Fruit fly (Drosophila melanogaster) whole organism, embryonic: Measurements from ENCODE around the gene CG9961.

ENCODE experiments used
- ATbp ChIP-seq: fragments of 200-800 bp; sonication (Bioruptor generic); optimal IDR thresholded peaks from 2 replicates; lab custom pipeline; 2017; ENCODE audit warnings: missing biosample characterization, mild to moderate bottlenecking, missing genetic modification characterization, missing genetic modification reagents
- Antp ChIP-seq: fragments of 200-800 bp; sonication (Bioruptor generic); optimal IDR thresholded peaks from 3 replicates; lab custom pipeline; 2016; ENCODE audit warnings: missing biosample characterization, missing genetic modification characterization
- Asciz ChIP-seq: fragments of 200-800 bp; sonication (Bioruptor generic); optimal IDR thresholded peaks from 2 replicates; lab custom pipeline; 2017; ENCODE audit warnings: missing biosample characterization, mild to moderate bottlenecking, missing genetic modification characterization, missing genetic modification reagents
- BtbVII ChIP-seq: fragments of 200-800 bp; sonication (Bioruptor generic); optimal IDR thresholded peaks from 3 replicates; lab custom pipeline; 2017; ENCODE audit warnings: missing biosample characterization, mild to moderate bottlenecking, missing genetic modification characterization
- CG10267 ChIP-seq: fragments of 200-800 bp; sonication (Bioruptor generic); optimal IDR thresholded peaks from 2 replicates; lab custom pipeline; 2018; ENCODE audit warnings: missing biosample characterization, mild to moderate bottlenecking, missing genetic modification characterization, moderate library complexity
- CG10366 ChIP-seq: fragments of 200-800 bp; sonication (Bioruptor generic); IDR thresholded peaks from 2 replicates; pipeline ENCODE4 v1.3.6; 2022; ENCODE audit warnings: missing biosample characterization, missing genetic modification characterization
- CG11093 ChIP-seq: fragments of 200-800 bp; sonication (Bioruptor generic); IDR thresholded peaks from 3 replicates; pipeline ENCODE4 v1.3.6; 2022; ENCODE audit warnings: missing biosample characterization, missing genetic modification characterization
- CG11398 ChIP-seq: fragments of 200-800 bp; sonication (Bioruptor generic); optimal IDR thresholded peaks from 2 replicates; lab custom pipeline; 2016; ENCODE audit warnings: missing biosample characterization, missing genetic modification characterization
- CG12299 ChIP-seq: fragments of 200-800 bp; sonication (Bioruptor generic); optimal IDR thresholded peaks from 2 replicates; lab custom pipeline; 2018; ENCODE audit warnings: missing biosample characterization, mild to moderate bottlenecking, missing genetic modification characterization
- CG13123 ChIP-seq: fragments of 200-800 bp; sonication (Bioruptor generic); optimal IDR thresholded peaks from 2 replicates; lab custom pipeline; 2016; ENCODE audit warnings: missing biosample characterization, missing genetic modification characterization
- CG17829 ChIP-seq: fragments of 200-800 bp; optimal IDR thresholded peaks from 2 replicates; lab custom pipeline; 2019; ENCODE audit warnings: missing biosample characterization, mild to moderate bottlenecking, missing genetic modification characterization, moderate library complexity
- CG18262 ChIP-seq: fragments of 200-800 bp; optimal IDR thresholded peaks from 3 replicates; lab custom pipeline; 2019; ENCODE audit warnings: missing biosample characterization, mild to moderate bottlenecking, missing genetic modification characterization, moderate library complexity
- CG18599 ChIP-seq: fragments of 200-800 bp; sonication (Bioruptor generic); optimal IDR thresholded peaks from 3 replicates; lab custom pipeline; 2017; ENCODE audit warnings: missing biosample characterization, missing genetic modification characterization, mild to moderate bottlenecking, moderate library complexity, missing genetic modification reagents
- CG31441 ChIP-seq: fragments of 200-800 bp; sonication (Bioruptor generic); IDR thresholded peaks from 2 replicates; pipeline ENCODE4 v1.3.6; 2022; ENCODE audit warnings: missing biosample characterization, missing genetic modification characterization
- CG3281 ChIP-seq: fragments of 200-800 bp; sonication (Bioruptor generic); optimal IDR thresholded peaks from 3 replicates; lab custom pipeline; 2017; ENCODE audit warnings: missing biosample characterization, mild to moderate bottlenecking, missing genetic modification characterization
- CG34376 ChIP-seq: fragments of 200-800 bp; sonication (Bioruptor generic); optimal IDR thresholded peaks from 2 replicates; lab custom pipeline; 2018; ENCODE audit warnings: missing biosample characterization, mild to moderate bottlenecking, missing genetic modification characterization
- CG3995 ChIP-seq: fragments of 200-800 bp; sonication (Bioruptor generic); optimal IDR thresholded peaks from 3 replicates; lab custom pipeline; 2016; ENCODE audit warnings: missing biosample characterization, missing genetic modification characterization
- CG42726 ChIP-seq: fragments of 200-800 bp; sonication (Bioruptor generic); IDR thresholded peaks from 2 replicates; pipeline ENCODE4 v1.3.6; 2022; ENCODE audit warnings: missing biosample characterization, missing genetic modification characterization; ENCODE audit not compliant: partially characterized antibody
- CG4328 ChIP-seq: fragments of 200-800 bp; sonication (Bioruptor generic); optimal IDR thresholded peaks from 3 replicates; lab custom pipeline; 2017; ENCODE audit warnings: missing biosample characterization, missing genetic modification reagents, missing genetic modification characterization
- CG6765 ChIP-seq: fragments of 200-800 bp; sonication (Bioruptor generic); optimal IDR thresholded peaks from 3 replicates; lab custom pipeline; 2017; ENCODE audit warnings: missing biosample characterization, mild to moderate bottlenecking, missing genetic modification characterization
- CG6813 ChIP-seq: fragments of 200-800 bp; sonication (Bioruptor generic); optimal IDR thresholded peaks from 2 replicates; lab custom pipeline; 2017; ENCODE audit warnings: missing biosample characterization, missing genetic modification characterization, mild to moderate bottlenecking, moderate library complexity, missing genetic modification reagents
- Dek ChIP-seq: fragments of 200-800 bp; sonication (Bioruptor generic); optimal IDR thresholded peaks from 3 replicates; lab custom pipeline; 2019; ENCODE audit warnings: missing biosample characterization, mild to moderate bottlenecking, missing genetic modification characterization, moderate library complexity
- Dref ChIP-seq: fragments of 200-800 bp; sonication (Bioruptor generic); IDR thresholded peaks from 2 replicates; pipeline ENCODE4 v1.3.6; 2022; ENCODE audit warnings: missing biosample characterization, missing genetic modification characterization
- E2f1 ChIP-seq: fragments of 200-800 bp; sonication (Bioruptor generic); IDR thresholded peaks from 2 replicates; pipeline ENCODE4 v1.3.6; 2022; ENCODE audit warnings: missing biosample characterization, missing genetic modification characterization
- Hmr ChIP-seq: fragments of 200-800 bp; sonication (Bioruptor generic); optimal IDR thresholded peaks from 3 replicates; lab custom pipeline; 2017; ENCODE audit warnings: mild to moderate bottlenecking, missing biosample characterization, missing genetic modification reagents, missing genetic modification characterization
- Hmx ChIP-seq: fragments of 200-800 bp; sonication (Bioruptor generic); optimal IDR thresholded peaks from 2 replicates; lab custom pipeline; 2016; ENCODE audit warnings: missing biosample characterization, missing genetic modification characterization
- Hr51 ChIP-seq, 2 experiments: fragments of 200-800 bp; sonication (Bioruptor generic); optimal IDR thresholded peaks; 2 replicates in 1 of 2; 3 replicates in 1 of 2; lab custom pipeline; 2016 to 2018; ENCODE audit warnings: missing biosample characterization in 2 of 2, missing genetic modification characterization in 2 of 2, mild to moderate bottlenecking in 1 of 2, moderate library complexity in 1 of 2
- Hr78 ChIP-seq, 2 experiments: fragments of 200-800 bp in 1 of 2; fragments of >200 bp in 1 of 2; sonication (Bioruptor generic) in 1 of 2; optimal IDR thresholded peaks; 2 replicates each; lab custom pipeline; 2017 to 2019; ENCODE audit warnings: missing biosample characterization in 2 of 2, missing genetic modification characterization in 2 of 2, mild to moderate bottlenecking in 1 of 2, moderate library complexity in 1 of 2
- Spps ChIP-seq: fragments of 200-800 bp; sonication (Bioruptor generic); optimal IDR thresholded peaks from 2 replicates; lab custom pipeline; 2018; ENCODE audit warnings: missing biosample characterization, mild to moderate bottlenecking, missing genetic modification characterization
- Sry-β ChIP-seq: fragments of 200-800 bp; sonication (Bioruptor generic); optimal IDR thresholded peaks from 2 replicates; lab custom pipeline; 2018; ENCODE audit warnings: missing biosample characterization, mild to moderate bottlenecking, missing genetic modification characterization, moderate library complexity
- Sry-δ ChIP-seq: fragments of 200-800 bp; sonication (Bioruptor generic); optimal IDR thresholded peaks from 2 replicates; lab custom pipeline; 2016; ENCODE audit warnings: missing biosample characterization, missing genetic modification characterization
- Stat92E ChIP-seq, 3 experiments: fragments of >200 bp in 2 of 3; fragments of 200-800 bp in 1 of 3; sonication (Bioruptor generic) in 1 of 3; optimal IDR thresholded peaks; 2 replicates each; lab custom pipeline; 2017 to 2019; ENCODE audit warnings: missing biosample characterization in 3 of 3, missing genetic modification characterization in 3 of 3, mild to moderate bottlenecking in 1 of 3, moderate library complexity in 1 of 3
- Usf ChIP-seq: fragments of 200-800 bp; sonication (Bioruptor generic); optimal IDR thresholded peaks from 2 replicates; lab custom pipeline; 2017; ENCODE audit warnings: missing genotype, missing biosample characterization, missing genetic modification characterization
- Vsx1 ChIP-seq: fragments of 200-800 bp; sonication (Bioruptor generic); optimal IDR thresholded peaks from 2 replicates; lab custom pipeline; 2017; ENCODE audit warnings: missing biosample characterization, mild to moderate bottlenecking, missing genetic modification characterization, missing genetic modification reagents
- corto ChIP-seq: fragments of 200-800 bp; sonication (Bioruptor generic); optimal IDR thresholded peaks from 2 replicates; lab custom pipeline; 2016; ENCODE audit warnings: missing biosample characterization, mild to moderate bottlenecking, missing genetic modification characterization, moderate library complexity
- dmrt99B ChIP-seq: fragments of 200-800 bp; sonication (Bioruptor generic); optimal IDR thresholded peaks from 2 replicates; lab custom pipeline; 2018; ENCODE audit warnings: missing biosample characterization, mild to moderate bottlenecking, missing genetic modification characterization, moderate library complexity
- fd3F ChIP-seq: fragments of 200-800 bp; sonication (Bioruptor generic); optimal IDR thresholded peaks from 2 replicates; lab custom pipeline; 2018; ENCODE audit warnings: missing biosample characterization, mild to moderate bottlenecking, missing genetic modification characterization, moderate library complexity
- gcm2 ChIP-seq: fragments of 200-800 bp; sonication (Bioruptor generic); optimal IDR thresholded peaks from 2 replicates; lab custom pipeline; 2016; ENCODE audit warnings: missing biosample characterization, missing genetic modification characterization
- gro ChIP-seq: fragments of 200-800 bp; sonication (Bioruptor generic); optimal IDR thresholded peaks from 2 replicates; lab custom pipeline; 2016; ENCODE audit warnings: missing biosample characterization, missing genetic modification characterization
- gsb-n ChIP-seq: fragments of 200-800 bp; sonication (Bioruptor generic); optimal IDR thresholded peaks from 3 replicates; lab custom pipeline; 2018; ENCODE audit warnings: missing biosample characterization, mild to moderate bottlenecking, missing genetic modification characterization
- mirr ChIP-seq: fragments of 200-800 bp; sonication (Bioruptor generic); optimal IDR thresholded peaks from 3 replicates; lab custom pipeline; 2018; ENCODE audit warnings: missing biosample characterization, mild to moderate bottlenecking, missing genetic modification characterization
- org-1 ChIP-seq: fragments of 200-800 bp; sonication (Bioruptor generic); optimal IDR thresholded peaks from 2 replicates; lab custom pipeline; 2017; ENCODE audit warnings: missing biosample characterization, missing genetic modification characterization
- pho ChIP-seq: fragments of 200-800 bp; sonication (Bioruptor generic); optimal IDR thresholded peaks from 2 replicates; lab custom pipeline; 2016; ENCODE audit warnings: missing biosample characterization, missing genetic modification characterization
- row ChIP-seq: fragments of 200-800 bp; sonication (Bioruptor generic); IDR thresholded peaks from 3 replicates; pipeline ENCODE4 v1.3.6; 2022; ENCODE audit warnings: missing biosample characterization, missing genetic modification characterization
- sens ChIP-seq: fragments of 200-800 bp; sonication (Bioruptor generic); peaks from one replicate; lab custom pipeline; 2016; ENCODE audit warnings: missing biosample characterization, missing genetic modification characterization
- shn ChIP-seq: fragments of 200-800 bp; sonication (Bioruptor generic); optimal IDR thresholded peaks from 3 replicates; lab custom pipeline; 2016; ENCODE audit warnings: missing biosample characterization, missing genetic modification characterization
- slp2 ChIP-seq: fragments of 200-800 bp; sonication (Bioruptor generic); optimal IDR thresholded peaks from 2 replicates; lab custom pipeline; 2016; ENCODE audit warnings: missing biosample characterization, missing genetic modification characterization
- tx ChIP-seq: fragments of 200-800 bp; sonication (Bioruptor generic); optimal IDR thresholded peaks from 2 replicates; lab custom pipeline; 2016; ENCODE audit warnings: missing biosample characterization, missing genetic modification characterization
- wek ChIP-seq: fragments of 200-800 bp; sonication (Bioruptor generic); optimal IDR thresholded peaks from 3 replicates; lab custom pipeline; 2018; ENCODE audit warnings: missing biosample characterization, mild to moderate bottlenecking, missing genetic modification characterization, moderate library complexity

Gene CG9961

DNA sequence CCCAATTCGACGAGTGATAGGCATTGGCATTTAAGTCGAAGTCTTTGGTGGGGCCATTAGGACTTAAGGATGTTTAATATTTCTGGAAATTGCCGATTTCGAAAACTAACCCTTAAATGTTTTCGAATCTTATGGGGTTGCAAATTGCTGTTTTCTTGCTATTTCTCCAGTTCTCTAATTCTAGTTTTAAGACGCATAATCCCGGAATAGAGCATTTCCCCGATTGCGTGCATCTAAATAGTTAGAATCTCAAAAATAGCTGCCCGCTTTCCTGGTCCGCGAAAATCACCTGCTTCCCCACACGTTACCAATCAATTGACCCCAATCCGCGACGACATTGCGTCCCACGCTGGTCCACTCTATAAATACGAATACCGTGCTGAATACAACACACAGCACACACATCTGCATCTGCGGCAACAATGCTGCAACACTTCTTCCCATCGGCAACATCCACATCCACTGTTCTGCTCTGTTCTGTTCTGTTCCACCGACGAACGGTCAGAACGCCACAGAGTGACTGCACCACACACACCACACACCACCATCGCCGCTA, 7.2 kb upstream of the CG9961 start, which contains the start of gene Bacc (continued):
- TF ChIP-seq Usf (peak; percentile 90), CG11093 (GFP tag; lab: Robert Waterston, UW) (peak; percentile 75), Vsx1 (peak; percentile 75), CG34376 (GFP tag; lab: Kevin White, UChicago) (peak; percentile 20), gsb-n (tag; lab: Kevin White, UChicago) (peak; percentile 57), Hmr (GFP tag; lab: Kevin White, UChicago) (peak; percentile 94), pho (GFP tag; lab: Kevin White, UChicago) (peak; percentile 88), fd3F (GFP tag; lab: Kevin White, UChicago) (peak; percentile 82), BtbVII (peak; percentile 93), CG18599 (peak; percentile 95), CG6765 (GFP tag; lab: Kevin White, UChicago) (peak; percentile 73), row (no peak), CG18262 (tag; lab: Kevin White, UChicago) (peak; percentile 89), CG4328 (GFP tag; lab: Kevin White, UChicago) (peak; percentile 83), CG10366 (GFP tag; lab: Robert Waterston, UW) (no peak), Dref (no peak), Spps (tag; lab: Kevin White, UChicago) (peak; percentile 48), mirr (peak; percentile 52), Hr51 (GFP tag; optimal IDR thresholded peaks at IDR 0.05; lab: Kevin White, UChicago) (peak; percentile 70 to 92), slp2 (GFP tag; lab: Kevin White, UChicago) (peak; percentile 83), Sry-δ (GFP tag; lab: Kevin White, UChicago) (peak; percentile 52), CG6813 (GFP tag; lab: Kevin White, UChicago) (peak; percentile 79), Antp (GFP tag; lab: Kevin White, UChicago) (peak; percentile 86), corto (GFP tag; lab: Kevin White, UChicago) (peak; percentile 83), gro (GFP tag; lab: Kevin White, UChicago) (peak; percentile 89), Sry-β (GFP tag; lab: Kevin White, UChicago) (no peak), ATbp (GFP tag; lab: Kevin White, UChicago) (peak; percentile 83), E2f1 (GFP tag; lab: Robert Waterston, UW) (no peak), org-1 (peak; percentile 92), Hmx (GFP tag; lab: Kevin White, UChicago) (peak; percentile 88), shn (GFP tag; lab: Kevin White, UChicago) (peak; percentile 88), Asciz (GFP tag; lab: Kevin White, UChicago) (peak; percentile 83), wek (GFP tag; lab: Kevin White, UChicago) (peak; percentile 42), Hr78 (GFP tag; optimal IDR thresholded peaks at IDR 0.05; lab: Kevin White, UChicago) (peak in 1 of 2 experiments; percentile 41), CG13123 (peak; percentile 80), Stat92E (GFP tag; optimal IDR thresholded peaks at IDR 0.05; lab: Kevin White, UChicago) (no peak), CG11398 (GFP tag; lab: Kevin White, UChicago) (peak; percentile 88), dmrt99B (tag; lab: Kevin White, UChicago) (peak; percentile 90), gcm2 (GFP tag; lab: Kevin White, UChicago) (peak; percentile 77), sens (GFP tag; lab: Kevin White, UChicago) (peak; percentile 96), Dek (tag; lab: Kevin White, UChicago) (peak; percentile 77), CG31441 (GFP tag; lab: Robert Waterston, UW) (no peak), CG3995 (GFP tag; lab: Kevin White, UChicago) (peak; percentile 73), CG42726 (GFP tag; lab: Robert Waterston, UW) (no peak), CG10267 (tag; lab: Kevin White, UChicago) (peak; percentile 63), CG3281 (peak; percentile 96), CG12299 (tag; lab: Kevin White, UChicago) (peak; percentile 86), tx (peak; percentile 85), CG17829 (tag; lab: Kevin White, UChicago) (peak; percentile 73)
